Worm (Caenorhabditis elegans) whole organism, L4 larva: ENCODE measurements around the gene T13G4.7.

Source experiments
- F10B5.3 ChIP-seq: sonication (generic microtip); optimal IDR thresholded peaks from 2 replicates; lab custom pipeline; 2016; ENCODE audit warnings: mild to moderate bottlenecking, missing genetic modification characterization, missing compliant biosample characterization
- F37D6.2 ChIP-seq: sonication (generic microtip); optimal IDR thresholded peaks from 2 replicates; lab custom pipeline; 2016; ENCODE audit warnings: mild to moderate bottlenecking, missing genetic modification characterization, missing compliant biosample characterization
- Y5F2A.4 ChIP-seq: fragments of 200-800 bp; sonication (Bioruptor generic); optimal IDR thresholded peaks from 2 replicates; lab custom pipeline; 2018; ENCODE audit warnings: mild to moderate bottlenecking, missing genetic modification characterization, missing compliant biosample characterization
- ZK337.2 ChIP-seq: fragments of 200-800 bp; sonication (Bioruptor generic); IDR thresholded peaks from 2 replicates; pipeline ENCODE4 v1.3.6; 2022; ENCODE audit warnings: missing genetic modification reagents, missing genetic modification characterization, missing compliant biosample characterization
- ZK546.5 ChIP-seq, 2 experiments: sonication (generic microtip); optimal IDR thresholded peaks; 2 replicates each; lab custom pipeline; 2017; ENCODE audit warnings: missing biosample characterization in 2 of 2, missing genetic modification characterization in 2 of 2
- aha-1 ChIP-seq: fragments of 150-350 bp; peaks from one replicate; lab custom pipeline; 2014; ENCODE audit warnings: missing biosample characterization, missing genetic modification characterization
- aly-2 ChIP-seq: sonication (generic microtip); optimal IDR thresholded peaks from 2 replicates; lab custom pipeline; 2018; ENCODE audit warnings: missing biosample characterization, missing genetic modification characterization
- arid-1 ChIP-seq: fragments of 200-800 bp; sonication (Bioruptor generic); conservative IDR thresholded peaks from 2 replicates; pipeline ENCODE4 v1.3.6; 2022; ENCODE audit warnings: missing genetic modification reagents, missing genetic modification characterization, missing compliant biosample characterization
- attf-4 ChIP-seq: sonication (generic microtip); optimal IDR thresholded peaks from 3 replicates; lab custom pipeline; 2017; ENCODE audit warnings: missing biosample characterization, missing genetic modification characterization
- ceh-44 ChIP-seq: fragments of 200-800 bp; sonication (Bioruptor generic); IDR thresholded peaks from 2 replicates; pipeline ENCODE4 v1.3.6; 2022; ENCODE audit warnings: missing genetic modification reagents, missing genetic modification characterization, missing compliant biosample characterization
- daf-19 ChIP-seq: fragments of 200-800 bp; sonication (Bioruptor generic); conservative IDR thresholded peaks from 2 replicates; pipeline ENCODE4 v1.3.6; 2022; ENCODE audit warnings: missing genetic modification characterization, missing compliant biosample characterization
- daf-8 ChIP-seq: fragments of 200-800 bp; sonication (Bioruptor generic); IDR thresholded peaks from 2 replicates; pipeline ENCODE4 v1.3.6; 2022; ENCODE audit warnings: missing genetic modification characterization, missing compliant biosample characterization
- dmd-9 ChIP-seq: fragments of 200-800 bp; sonication (Bioruptor generic); IDR thresholded peaks from 2 replicates; pipeline ENCODE4 v1.3.6; 2022; ENCODE audit warnings: missing genetic modification reagents, missing genetic modification characterization, missing compliant biosample characterization
- duxl-1 ChIP-seq: sonication (generic microtip); optimal IDR thresholded peaks from 2 replicates; lab custom pipeline; 2016; ENCODE audit warnings: mild to moderate bottlenecking, missing genetic modification characterization, moderate library complexity, missing compliant biosample characterization; ENCODE audit not compliant: poor library complexity
- fkh-10 ChIP-seq: fragments of 150-350 bp; optimal IDR thresholded peaks from 2 replicates; lab custom pipeline; 2014; ENCODE audit warnings: missing biosample characterization, missing genetic modification reagents, missing genetic modification characterization
- hif-1 ChIP-seq, 2 experiments: sonication (generic microtip); optimal IDR thresholded peaks; 2 replicates each; lab custom pipeline; 2016 to 2017; ENCODE audit warnings: missing compliant biosample characterization in 2 of 2, missing genetic modification characterization in 2 of 2, missing genetic modification reagents in 2 of 2, missing genotype in 2 of 2, mild to moderate bottlenecking in 1 of 2
- hlh-30 ChIP-seq: sonication (generic microtip); optimal IDR thresholded peaks from 2 replicates; lab custom pipeline; 2017; ENCODE audit warnings: antibody characterized with exemption, mild to moderate bottlenecking, missing genetic modification characterization, missing compliant biosample characterization; ENCODE audit not compliant: insufficient read depth
- jun-1 ChIP-seq: fragments of 150-350 bp; optimal IDR thresholded peaks from 2 replicates; lab custom pipeline; 2014; ENCODE audit warnings: missing biosample characterization, missing genetic modification reagents, missing genetic modification characterization
- lin-29 ChIP-seq: fragments of 200-800 bp; sonication (Bioruptor generic); IDR thresholded peaks from 2 replicates; pipeline ENCODE4 v1.3.6; 2022; ENCODE audit warnings: missing genetic modification reagents, missing genetic modification characterization, missing compliant biosample characterization
- lin-39 ChIP-seq: fragments of 150-350 bp; optimal IDR thresholded peaks from 2 replicates; lab custom pipeline; 2014; ENCODE audit warnings: missing biosample characterization, missing genetic modification reagents, missing genetic modification characterization
- madf-9 ChIP-seq: fragments of 200-800 bp; sonication (Bioruptor generic); conservative IDR thresholded peaks from 2 replicates; pipeline ENCODE4 v1.3.6; 2022; ENCODE audit warnings: missing genetic modification reagents, missing genetic modification characterization, missing compliant biosample characterization
- mdl-1 ChIP-seq, 2 experiments: fragments of 150-350 bp in 1 of 2; sonication (generic microtip) in 1 of 2; optimal IDR thresholded peaks; 2 replicates each; lab custom pipeline; 2014 to 2017; ENCODE audit warnings: missing biosample characterization in 2 of 2, missing genetic modification characterization in 2 of 2
- mdt-29 ChIP-seq: fragments of 200-800 bp; sonication (Bioruptor generic); IDR thresholded peaks from 2 replicates; pipeline ENCODE4 v1.3.6; 2022; ENCODE audit warnings: missing genetic modification reagents, missing genetic modification characterization, missing compliant biosample characterization
- mep-1 ChIP-seq: fragments of 150-350 bp; sonication (generic microtip); optimal IDR thresholded peaks from 3 replicates; lab custom pipeline; 2014; ENCODE audit warnings: missing biosample characterization, missing genetic modification characterization
- nhr-102 ChIP-seq: sonication (generic microtip); optimal IDR thresholded peaks from 2 replicates; lab custom pipeline; 2016; ENCODE audit warnings: mild to moderate bottlenecking, missing genetic modification characterization, moderate library complexity, missing compliant biosample characterization
- nhr-48 ChIP-seq: sonication (generic microtip); optimal IDR thresholded peaks from 2 replicates; lab custom pipeline; 2016; ENCODE audit warnings: mild to moderate bottlenecking, missing genetic modification characterization, missing compliant biosample characterization
- nhr-6 ChIP-seq: fragments of 150-350 bp; optimal IDR thresholded peaks from 2 replicates; lab custom pipeline; 2014; ENCODE audit warnings: missing biosample characterization, missing genetic modification characterization
- sdz-12 ChIP-seq: fragments of 200-800 bp; sonication (Bioruptor generic); optimal IDR thresholded peaks from 2 replicates; lab custom pipeline; 2018; ENCODE audit warnings: mild to moderate bottlenecking, missing genetic modification characterization, missing compliant biosample characterization
- set-16 ChIP-seq: fragments of 200-800 bp; sonication (Bioruptor generic); IDR thresholded peaks from 2 replicates; pipeline ENCODE4 v1.3.6; 2022; ENCODE audit warnings: missing genetic modification reagents, missing genetic modification characterization, missing compliant biosample characterization
- snpc-4 ChIP-seq: fragments of 150-350 bp; optimal IDR thresholded peaks from 2 replicates; lab custom pipeline; 2014; ENCODE audit warnings: missing biosample characterization, missing genetic modification characterization
- tag-97 ChIP-seq: fragments of 200-800 bp; sonication (Bioruptor generic); IDR thresholded peaks from 2 replicates; pipeline ENCODE4 v1.3.6; 2022; ENCODE audit warnings: missing genetic modification characterization, missing compliant biosample characterization
- tra-1 ChIP-seq: fragments of 200-800 bp; sonication (Bioruptor generic); IDR thresholded peaks from 2 replicates; pipeline ENCODE4 v1.3.6; 2022; ENCODE audit warnings: missing genetic modification reagents, missing genetic modification characterization, missing compliant biosample characterization
- unc-39 ChIP-seq: sonication (generic microtip); optimal IDR thresholded peaks from 2 replicates; lab custom pipeline; 2017; ENCODE audit warnings: missing biosample characterization, missing genetic modification characterization
- unc-62 ChIP-seq, 3 experiments: fragments of 150-350 bp in 1 of 3; sonication (generic microtip); optimal IDR thresholded peaks in 2 of 3; peaks in 1 of 3; 1 replicate in 1 of 3; 2 replicates in 2 of 3; lab custom pipeline; 2014 to 2017; ENCODE audit warnings: missing biosample characterization in 3 of 3, missing genetic modification characterization in 3 of 3, missing genetic modification reagents in 3 of 3, missing genotype in 1 of 3
- zfp-3 ChIP-seq: fragments of 200-800 bp; sonication (Bioruptor generic); conservative IDR thresholded peaks from 2 replicates; pipeline ENCODE4 v1.3.6; 2022; ENCODE audit warnings: missing genetic modification reagents, missing genetic modification characterization, missing compliant biosample characterization

The T13G4.7 gene

ce11 chrX:1179984-1180383 lies 25.9 kb downstream of the T13G4.7 start, which contains the start of gene hot-8:
hot-8 (plus strand) TSS chrX:1180284.
- TF ChIP-seq aha-1 (tag; lab: Kevin White, UChicago): peak; percentile 67
- TF ChIP-seq ceh-44 (GFP tag; lab: Robert Waterston, UW): no peak

- TF ChIP-seq tra-1 (GFP tag; lab: Robert Waterston, UW) (no peak), mdl-1 (tag; optimal IDR thresholded peaks at IDR 0.05; lab: Kevin White, UChicago) (no peak), unc-39 (no peak), set-16 (GFP tag; lab: Robert Waterston, UW) (peak; percentile 72), F37D6.2 (tag; lab: Kevin White, UChicago) (no peak), lin-29 (no peak), duxl-1 (tag; lab: Kevin White, UChicago) (no peak)
Measured at ce11 chrX:1172024-1172423, 33.9 kb downstream of the T13G4.7 start.

DNA sequence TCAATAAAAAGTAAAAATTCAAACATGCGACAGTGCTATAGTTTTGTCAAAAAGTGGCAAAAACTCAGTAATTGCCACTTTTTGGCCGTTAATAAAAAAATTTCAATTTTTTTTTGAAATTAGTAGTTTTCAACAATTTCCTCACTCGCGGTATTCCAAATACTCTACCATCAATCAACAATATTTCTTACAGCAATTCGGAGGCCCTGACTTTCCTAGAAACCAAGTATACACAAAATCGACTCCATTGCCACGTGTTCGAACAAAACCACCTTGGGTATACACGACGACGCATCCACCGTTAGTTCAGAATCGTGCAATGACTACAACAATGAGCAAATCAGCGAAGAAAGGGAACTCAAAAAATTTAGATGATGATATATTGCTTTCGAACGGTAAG lies 34.3 kb downstream of the T13G4.7 start:
- no peak for TF ChIP-seq Y5F2A.4 (GFP tag; lab: Kevin White, UChicago)
- TF ChIP-seq unc-62 (GFP tag; optimal IDR thresholded peaks at IDR 0.05 in 1 of 2; lab: Kevin White, UChicago): peak in 1 of 2 experiments; percentile 97
- TF ChIP-seq unc-62 (tag; optimal IDR thresholded peaks at IDR 0.05; lab: Kevin White, UChicago): no peak

- TF ChIP-seq daf-8 (GFP tag; lab: Robert Waterston, UW): no peak
- TF ChIP-seq nhr-48 (tag; lab: Kevin White, UChicago): no peak
- TF ChIP-seq daf-19 (GFP tag; lab: Robert Waterston, UW): no peak
- no peak for TF ChIP-seq zfp-3 (GFP tag; lab: Robert Waterston, UW)
- TF ChIP-seq mdt-29: no peak
- TF ChIP-seq attf-4 (tag; lab: Kevin White, UChicago): no peak
- no peak for TF ChIP-seq ZK337.2 (GFP tag; lab: Robert Waterston, UW)
- TF ChIP-seq hlh-30 (tag; lab: Kevin White, UChicago): no peak
- no peak for TF ChIP-seq nhr-102 (tag; lab: Kevin White, UChicago)
- TF ChIP-seq aly-2 (tag; lab: Kevin White, UChicago): no peak
- TF ChIP-seq jun-1 (tag; lab: Kevin White, UChicago): no peak
- TF ChIP-seq nhr-6 (tag; lab: Kevin White, UChicago): no peak
- no peak for TF ChIP-seq F10B5.3 (tag; lab: Kevin White, UChicago)
- no peak for TF ChIP-seq snpc-4 (tag; lab: Kevin White, UChicago)
Measured at ce11 chrX:1167234-1167633, 38.7 kb downstream of the T13G4.7 start.

DNA sequence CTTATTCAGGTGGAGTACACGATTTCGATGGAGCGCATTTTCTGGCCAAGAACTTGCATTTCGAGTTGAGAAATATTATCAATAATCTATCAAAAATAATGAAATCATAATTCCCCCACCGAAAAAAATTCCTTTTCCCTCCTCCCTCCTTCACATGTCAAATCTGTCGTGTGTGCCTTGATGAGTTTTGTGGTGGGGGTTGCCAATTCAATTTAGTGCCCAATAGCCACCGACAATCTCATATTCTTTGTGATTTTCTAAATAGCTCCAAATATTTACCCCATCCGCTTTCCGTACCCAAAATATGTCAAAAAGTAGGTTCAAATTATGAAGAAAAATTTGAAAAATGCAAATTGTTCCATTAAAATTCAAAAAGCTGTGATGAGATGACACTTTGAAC lies 43.9 kb downstream of the T13G4.7 start, which contains the start of gene tmc-1:
TSS of gene tmc-1 (plus strand) at position 189 of the 400 bp plus-strand sequence.
- no peak for TF ChIP-seq arid-1 (GFP tag; lab: Robert Waterston, UW)
- peak in 1 of 2 experiments; percentile 93 for TF ChIP-seq unc-62 (GFP tag; optimal IDR thresholded peaks at IDR 0.05 in 1 of 2; lab: Kevin White, UChicago)
- TF ChIP-seq unc-62 (tag; optimal IDR thresholded peaks at IDR 0.05; lab: Kevin White, UChicago): no peak

DNA sequence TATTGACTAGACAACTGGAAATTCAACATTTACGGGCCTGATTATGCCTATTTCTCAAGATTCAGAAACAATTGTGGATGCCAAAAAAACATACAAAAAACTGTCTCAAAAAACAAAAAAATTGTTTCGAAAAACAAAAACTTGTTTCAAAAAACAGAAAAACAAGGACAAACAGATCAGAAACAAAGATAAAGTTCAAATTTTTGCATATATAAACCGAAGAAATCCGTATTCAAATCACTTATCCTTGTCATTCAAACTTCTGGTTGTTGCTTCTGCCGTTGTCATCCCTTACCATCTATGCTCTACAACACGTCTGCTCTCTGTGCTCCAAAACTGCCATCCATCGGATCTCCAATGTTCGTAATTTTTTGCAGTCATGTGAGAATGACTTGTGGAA lies 51.3 kb downstream of the T13G4.7 start, which contains the start of gene R193.1:
TSS of gene R193.1 (plus strand) at position 301 of the 400 bp plus-strand sequence.
- no peak for TF ChIP-seq ZK546.5 (tag; optimal IDR thresholded peaks at IDR 0.05; lab: Kevin White, UChicago)
- no peak for TF ChIP-seq mep-1 (tag; lab: Kevin White, UChicago)
- TF ChIP-seq Y5F2A.4 (GFP tag; lab: Kevin White, UChicago): no peak
- no peak for TF ChIP-seq sdz-12 (GFP tag; lab: Kevin White, UChicago)
- TF ChIP-seq fkh-10 (GFP tag; lab: Kevin White, UChicago): no peak
- no peak for TF ChIP-seq tag-97 (GFP tag; lab: Robert Waterston, UW)
- TF ChIP-seq hlh-30 (tag; lab: Kevin White, UChicago): no peak
- TF ChIP-seq nhr-6 (tag; lab: Kevin White, UChicago): no peak
- TF ChIP-seq jun-1 (tag; lab: Kevin White, UChicago): no peak
- TF ChIP-seq lin-39: no peak
- no peak for TF ChIP-seq hif-1 (tag; optimal IDR thresholded peaks at IDR 0.05; lab: Kevin White, UChicago)
- TF ChIP-seq madf-9 (GFP tag; lab: Robert Waterston, UW): no peak
- TF ChIP-seq mdl-1 (tag; optimal IDR thresholded peaks at IDR 0.05; lab: Kevin White, UChicago): no peak
- TF ChIP-seq dmd-9 (GFP tag; lab: Robert Waterston, UW): no peak
- TF ChIP-seq daf-8 (GFP tag; lab: Robert Waterston, UW): no peak
